Worm (Caenorhabditis elegans): ENCODE measurements around the gene trr-1.

The trr-1 gene

ce11 chrII:11680220-11680619, 4.5 kb upstream of the trr-1 start:
- no peak for TF ChIP-seq tag-97 (GFP tag; IDR thresholded peaks at IDR 0.05)

- TF ChIP-seq spr-3 (GFP tag; optimal IDR thresholded peaks at IDR 0.05) (no peak), dve-1 (tag; optimal IDR thresholded peaks at IDR 0.05; ENCODE audit: insufficient read depth) (no peak), aha-1 (tag) (no peak), Y5F2A.4 (GFP tag; optimal IDR thresholded peaks at IDR 0.05) (no peak), ceh-82 (tag; optimal IDR thresholded peaks at IDR 0.05) (no peak), nhr-25 (tag; optimal IDR thresholded peaks at IDR 0.05; ENCODE audit: borderline replicate concordance, insufficient read depth) (no peak), F10B5.3 (tag; optimal IDR thresholded peaks at IDR 0.05) (no peak), lin-15B (tag; optimal IDR thresholded peaks at IDR 0.05) (no peak), aly-2 (tag; optimal IDR thresholded peaks at IDR 0.05) (no peak), mep-1 (tag; optimal IDR thresholded peaks at IDR 0.05) (no peak), F44E2.7 (GFP tag; IDR thresholded peaks at IDR 0.05) (no peak), mxl-2 (GFP tag; conservative IDR thresholded peaks at IDR 0.05) (no peak), skn-1 (tag; optimal IDR thresholded peaks at IDR 0.05) (no peak), ceh-62 (tag; optimal IDR thresholded peaks at IDR 0.05) (no peak)
Observed at ce11 chrII:11658854-11659253, 16.9 kb downstream of the trr-1 start.

DNA sequence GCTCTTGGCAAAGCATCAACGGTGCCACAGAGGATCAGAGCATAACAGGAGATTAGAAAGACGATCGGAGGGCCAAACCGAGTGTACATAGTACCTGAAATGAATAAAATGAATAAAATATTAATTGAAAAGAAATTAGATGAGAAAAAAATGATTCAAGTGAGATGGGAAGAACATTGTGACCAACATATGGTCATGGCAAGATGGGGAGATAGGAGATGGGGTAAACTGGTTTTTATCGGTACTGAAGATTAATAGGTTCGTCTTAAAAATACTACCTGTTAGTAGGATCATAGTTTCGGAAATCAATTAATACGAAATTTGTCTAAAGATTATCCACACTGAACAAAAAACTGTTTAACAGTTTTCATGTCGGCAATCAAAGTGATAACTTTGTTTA, 18.6 kb downstream of the trr-1 start, which contains the start of gene nep-1:
Gene nep-1, minus strand, starts transcription at position 101 of the 400 bp plus-strand sequence.
- TF ChIP-seq set-16 (GFP tag; IDR thresholded peaks at IDR 0.05) (no peak), nhr-28 (tag; optimal IDR thresholded peaks at IDR 0.05) (peak; percentile 3), hlh-11 (tag; optimal IDR thresholded peaks at IDR 0.05) (peak; percentile 6)

DNA sequence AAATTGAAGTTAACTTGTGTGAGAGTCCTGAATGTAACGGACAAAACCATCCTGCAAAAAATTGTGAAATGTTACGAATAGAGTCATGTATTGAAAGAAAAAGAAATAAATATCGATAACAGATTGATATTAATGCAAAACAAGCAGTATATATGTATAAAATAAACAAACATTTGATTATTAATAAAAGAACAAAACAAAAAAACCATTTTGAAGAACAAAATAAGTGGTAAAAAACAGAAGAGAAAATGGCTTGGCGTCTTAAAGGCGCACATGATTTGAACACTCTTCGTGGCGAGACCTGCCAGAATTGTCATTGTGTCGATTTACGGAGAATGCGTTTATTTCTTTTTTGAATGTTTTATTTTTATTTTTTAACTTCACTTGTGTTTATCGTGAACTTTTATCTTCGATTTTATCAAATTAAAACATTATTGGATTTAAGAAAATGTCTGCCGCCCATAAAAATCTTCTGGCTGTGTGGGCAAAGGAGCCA, 23.0 kb downstream of the trr-1 start, which contains the start of the genes rad-23 and rpn-12:
Gene rad-23, minus strand, starts transcription at position 51 of the 496 bp plus-strand sequence.
Gene rpn-12, plus strand, starts transcription at position 446 of the 496 bp plus-strand sequence.
- TF ChIP-seq T26A8.4 (GFP tag; IDR thresholded peaks at IDR 0.05) (no peak), Y48G9A.11 (GFP tag; IDR thresholded peaks at IDR 0.05) (no peak), nhr-28 (tag; optimal IDR thresholded peaks at IDR 0.05) (peak; percentile 34), nhr-25 (tag; optimal IDR thresholded peaks at IDR 0.05; ENCODE audit: borderline replicate concordance, insufficient read depth) (peak; percentile 39), dpl-1 (GFP tag; optimal IDR thresholded peaks at IDR 0.05) (peak; percentile 71), daf-16 (GFP tag; optimal IDR thresholded peaks at IDR 0.05) (no peak), daf-16 (tag; optimal IDR thresholded peaks at IDR 0.05) (peak; percentile 72), dmd-9 (GFP tag; IDR thresholded peaks at IDR 0.05) (no peak), rbr-2 (tag; optimal IDR thresholded peaks at IDR 0.05) (peak; percentile 1), F10B5.3 (tag; optimal IDR thresholded peaks at IDR 0.05) (no peak), pha-4 (GFP tag; IDR thresholded peaks at IDR 0.05) (no peak), pha-4 (tag; optimal IDR thresholded peaks at IDR 0.05) (peak; percentile 75), R02D3.7 (tag; optimal IDR thresholded peaks at IDR 0.05) (peak; percentile 81), mes-2 (tag; optimal IDR thresholded peaks at IDR 0.05; ENCODE audit: poor library complexity, severe bottlenecking) (peak; percentile 74), mdl-1 (tag; optimal IDR thresholded peaks at IDR 0.05) (peak in 1 of 2 experiments; percentile 27), lsy-2 (tag; optimal IDR thresholded peaks at IDR 0.05) (peak in 1 of 2 experiments; percentile 90), sdz-12 (GFP tag; optimal IDR thresholded peaks at IDR 0.05) (no peak), set-16 (GFP tag; IDR thresholded peaks at IDR 0.05) (no peak), hlh-30 (tag; optimal IDR thresholded peaks at IDR 0.05; ENCODE audit: insufficient read depth) (peak; percentile 85), nhr-77 (tag; optimal IDR thresholded peaks at IDR 0.05) (peak; percentile 64), nhr-237 (tag; optimal IDR thresholded peaks at IDR 0.05) (no peak), hlh-11 (tag; optimal IDR thresholded peaks at IDR 0.05) (peak; percentile 14), aha-1 (tag) (peak; percentile 65), nhr-6 (tag; optimal IDR thresholded peaks at IDR 0.05) (peak; percentile 24), egl-27 (tag; optimal IDR thresholded peaks at IDR 0.05) (no peak), lin-13 (GFP tag; optimal IDR thresholded peaks at IDR 0.05) (peak; percentile 32), dve-1 (tag; optimal IDR thresholded peaks at IDR 0.05; ENCODE audit: insufficient read depth) (peak; percentile 44), hif-1 (tag; optimal IDR thresholded peaks at IDR 0.05) (peak in 1 of 2 experiments; percentile 18)

Measured in whole organism, L4 larva.